Worm (Caenorhabditis elegans): ENCODE data around the gene grd-8.

Gene grd-8

ce11 chrV:7842228-7842627 is at the start of gene grd-8:
TSS of gene grd-8 (plus strand) at chrV:7842528.
- TF ChIP-seq unc-62 (GFP tag; optimal IDR thresholded peaks at IDR 0.05): no peak

ce11 chrV:7793067-7793466 is 49.3 kb upstream of the grd-8 start, which contains the start of gene flp-21:
TSS of gene flp-21 (plus strand) at chrV:7793367.
- TF ChIP-seq unc-62 (GFP tag; optimal IDR thresholded peaks at IDR 0.05): no peak

- no peak for TF ChIP-seq unc-62 (GFP tag; optimal IDR thresholded peaks at IDR 0.05)
These were observed 44.2 kb upstream of the grd-8 start, which contains the start of gene ZK742.7 for ce11 chrV:7798079-7798478. TSS of gene ZK742.7 (plus strand) at chrV:7798379.

- no peak for TF ChIP-seq unc-62 (GFP tag; optimal IDR thresholded peaks at IDR 0.05)
These were observed 38.8 kb upstream of the grd-8 start for ce11 chrV:7803563-7803962.

- no peak for TF ChIP-seq unc-62 (GFP tag; optimal IDR thresholded peaks at IDR 0.05)
These were observed 38.1 kb upstream of the grd-8 start, which contains the start of gene uvs-1 for ce11 chrV:7804064-7804800. TSS of gene uvs-1 (minus strand) at chrV:7804208.

ce11 chrV:7804801-7805163 is 37.5 kb upstream of the grd-8 start, which contains the start of gene xpo-1:
TSS of gene xpo-1 (plus strand) at chrV:7805064.
- TF ChIP-seq unc-62 (GFP tag; optimal IDR thresholded peaks at IDR 0.05): no peak

ce11 chrV:7806629-7807028 is 35.7 kb upstream of the grd-8 start:
- TF ChIP-seq unc-62 (GFP tag; optimal IDR thresholded peaks at IDR 0.05): no peak

- no peak for TF ChIP-seq unc-62 (GFP tag; optimal IDR thresholded peaks at IDR 0.05)
These were observed 33.9 kb upstream of the grd-8 start for ce11 chrV:7808444-7808843.

ce11 chrV:7809320-7810256 is 32.7 kb upstream of the grd-8 start, which contains the start of gene ZK742.3:
TSS of gene ZK742.3 (minus strand) at chrV:7809912.
- TF ChIP-seq unc-62 (GFP tag; optimal IDR thresholded peaks at IDR 0.05): no peak

- TF ChIP-seq unc-62 (GFP tag; optimal IDR thresholded peaks at IDR 0.05): no peak
These were observed 31.7 kb upstream of the grd-8 start for ce11 chrV:7810591-7810990.

ce11 chrV:7811758-7812157 is 30.6 kb upstream of the grd-8 start, which contains the start of gene ZK742.4:
TSS of gene ZK742.4 (minus strand) at chrV:7811792.
- no peak for TF ChIP-seq unc-62 (GFP tag; optimal IDR thresholded peaks at IDR 0.05)

- TF ChIP-seq unc-62 (GFP tag; optimal IDR thresholded peaks at IDR 0.05): no peak
These were observed 27.7 kb upstream of the grd-8 start, which contains the start of gene ZK742.6 for ce11 chrV:7814601-7815000. TSS of gene ZK742.6 (minus strand) at chrV:7814942.

ce11 chrV:7816486-7816885 is 25.8 kb upstream of the grd-8 start:
- TF ChIP-seq unc-62 (GFP tag; optimal IDR thresholded peaks at IDR 0.05): no peak

- no peak for TF ChIP-seq unc-62 (GFP tag; optimal IDR thresholded peaks at IDR 0.05)
These were observed 22.7 kb upstream of the grd-8 start for ce11 chrV:7819585-7819984.

ce11 chrV:7820270-7820669 is 22.1 kb upstream of the grd-8 start, which contains the start of gene lbp-4:
TSS of gene lbp-4 (plus strand) at chrV:7820578.
- TF ChIP-seq unc-62 (GFP tag; optimal IDR thresholded peaks at IDR 0.05): no peak

- TF ChIP-seq unc-62 (GFP tag; optimal IDR thresholded peaks at IDR 0.05): no peak
These were observed 19.7 kb upstream of the grd-8 start for ce11 chrV:7822655-7823054.

Data from whole organism, dauer.